Fruit fly (Drosophila melanogaster) whole organism, embryonic: ENCODE data around the gene sr.

ENCODE experiments used
- Abd-B ChIP-seq: fragments of 200-800 bp; sonication (Bioruptor generic); optimal IDR thresholded peaks from 2 replicates; lab custom pipeline; 2018; ENCODE audit warnings: missing biosample characterization, mild to moderate bottlenecking, missing genetic modification characterization, moderate library complexity
- Blimp-1 ChIP-seq: fragments of 200-800 bp; sonication (Bioruptor generic); optimal IDR thresholded peaks from 3 replicates; lab custom pipeline; 2018; ENCODE audit warnings: missing biosample characterization, missing genetic modification characterization, mild to moderate bottlenecking, moderate library complexity, missing genetic modification reagents
- CG12104 ChIP-seq: fragments of 200-800 bp; sonication (Bioruptor generic); optimal IDR thresholded peaks from 3 replicates; lab custom pipeline; 2016; ENCODE audit warnings: missing biosample characterization, missing genetic modification characterization
- CG12155 ChIP-seq: fragments of 200-800 bp; sonication (Bioruptor generic); optimal IDR thresholded peaks from 3 replicates; lab custom pipeline; 2016; ENCODE audit warnings: missing biosample characterization, missing genetic modification characterization
- CG12236 ChIP-seq: fragments of 200-800 bp; sonication (Bioruptor generic); optimal IDR thresholded peaks from 2 replicates; lab custom pipeline; 2016; ENCODE audit warnings: missing biosample characterization, missing genetic modification characterization
- CG1233 ChIP-seq: fragments of 200-800 bp; sonication (Bioruptor generic); optimal IDR thresholded peaks from 4 replicates; lab custom pipeline; 2018; ENCODE audit warnings: missing biosample characterization, mild to moderate bottlenecking, missing genetic modification characterization
- CG12744 ChIP-seq: fragments of 200-800 bp; sonication (Bioruptor generic); optimal IDR thresholded peaks from 2 replicates; lab custom pipeline; 2016; ENCODE audit warnings: missing biosample characterization, missing genetic modification characterization
- CG13424 ChIP-seq: fragments of 200-800 bp; sonication (Bioruptor generic); optimal IDR thresholded peaks from 2 replicates; lab custom pipeline; 2019; ENCODE audit warnings: missing biosample characterization, mild to moderate bottlenecking, missing genetic modification characterization, moderate library complexity
- CG15011 ChIP-seq: fragments of 200-800 bp; sonication (Bioruptor generic); optimal IDR thresholded peaks from 3 replicates; lab custom pipeline; 2018; ENCODE audit warnings: missing biosample characterization, mild to moderate bottlenecking, missing genetic modification characterization
- CG15514 ChIP-seq: fragments of 200-800 bp; sonication (Bioruptor generic); optimal IDR thresholded peaks from 3 replicates; lab custom pipeline; 2017; ENCODE audit warnings: missing biosample characterization, missing genetic modification characterization, mild to moderate bottlenecking, moderate library complexity, missing genetic modification reagents
- CG16813 ChIP-seq: fragments of 200-800 bp; sonication (Bioruptor generic); IDR thresholded peaks from 3 replicates; pipeline ENCODE4 v1.3.6; 2022; ENCODE audit warnings: missing biosample characterization, missing genetic modification characterization; ENCODE audit not compliant: partially characterized antibody
- CG17612 ChIP-seq: fragments of 200-800 bp; sonication (Bioruptor generic); IDR thresholded peaks from 2 replicates; pipeline ENCODE4 v1.3.6; 2022; ENCODE audit warnings: missing biosample characterization, missing genetic modification characterization
- CG17802 ChIP-seq: fragments of 200-800 bp; sonication (Bioruptor generic); optimal IDR thresholded peaks from 2 replicates; lab custom pipeline; 2018; ENCODE audit warnings: missing biosample characterization, mild to moderate bottlenecking, missing genetic modification characterization, moderate library complexity
- CG3281 ChIP-seq: fragments of 200-800 bp; sonication (Bioruptor generic); optimal IDR thresholded peaks from 3 replicates; lab custom pipeline; 2017; ENCODE audit warnings: missing biosample characterization, mild to moderate bottlenecking, missing genetic modification characterization
- CG34224 ChIP-seq: fragments of 200-800 bp; sonication (Bioruptor generic); IDR thresholded peaks from 3 replicates; pipeline ENCODE4 v1.3.6; 2022; ENCODE audit warnings: missing biosample characterization, missing genetic modification characterization; ENCODE audit not compliant: partially characterized antibody
- CG43689 ChIP-seq: fragments of 200-800 bp; sonication (Bioruptor generic); IDR thresholded peaks from 2 replicates; pipeline ENCODE4 v1.3.6; 2022; ENCODE audit warnings: missing biosample characterization, missing genetic modification characterization
- CG4854 ChIP-seq: fragments of 200-800 bp; sonication (Bioruptor generic); optimal IDR thresholded peaks from 2 replicates; lab custom pipeline; 2016; ENCODE audit warnings: missing biosample characterization, missing genetic modification characterization, inconsistent platforms
- CG7839 ChIP-seq: fragments of 200-800 bp; sonication (Bioruptor generic); optimal IDR thresholded peaks from 3 replicates; lab custom pipeline; 2018; ENCODE audit warnings: missing biosample characterization, mild to moderate bottlenecking, missing genetic modification characterization, moderate library complexity
- Deaf1 ChIP-seq: fragments of 200-800 bp; optimal IDR thresholded peaks from 3 replicates; lab custom pipeline; 2019; ENCODE audit warnings: missing biosample characterization, mild to moderate bottlenecking, missing genetic modification characterization, moderate library complexity
- Doc3 ChIP-seq: fragments of 200-800 bp; sonication (Bioruptor generic); IDR thresholded peaks from 3 replicates; pipeline ENCODE4 v1.3.6; 2022; ENCODE audit warnings: missing biosample characterization, missing genetic modification characterization; ENCODE audit not compliant: partially characterized antibody
- Ets97D ChIP-seq: fragments of 200-800 bp; sonication (Bioruptor generic); optimal IDR thresholded peaks from 3 replicates; lab custom pipeline; 2016; ENCODE audit warnings: missing biosample characterization, missing genetic modification characterization
- Gsc ChIP-seq: fragments of 200-800 bp; sonication (Bioruptor generic); IDR thresholded peaks from 2 replicates; pipeline ENCODE4 v1.3.6; 2022; ENCODE audit warnings: missing biosample characterization, missing genetic modification characterization
- Gug ChIP-seq: fragments of 200-800 bp; sonication (Bioruptor generic); IDR thresholded peaks from 4 replicates; pipeline ENCODE4 v1.3.6; 2022; ENCODE audit warnings: missing biosample characterization, missing genetic modification characterization
- HLH3B ChIP-seq: fragments of 200-800 bp; sonication (Bioruptor generic); IDR thresholded peaks from 2 replicates; pipeline ENCODE4 v1.3.6; 2022; ENCODE audit warnings: missing biosample characterization, missing genetic modification characterization
- HLHmδ ChIP-seq: fragments of 200-800 bp; sonication (Bioruptor generic); optimal IDR thresholded peaks from 2 replicates; lab custom pipeline; 2018; ENCODE audit warnings: missing biosample characterization, mild to moderate bottlenecking, missing genetic modification characterization, moderate library complexity
- Lpt ChIP-seq: fragments of >200 bp; optimal IDR thresholded peaks from 2 replicates; lab custom pipeline; 2018; ENCODE audit warnings: missing biosample characterization, missing genetic modification characterization
- NFAT ChIP-seq: fragments of 200-800 bp; sonication (Bioruptor generic); IDR thresholded peaks from 2 replicates; pipeline ENCODE4 v1.3.6; 2022; ENCODE audit warnings: missing biosample characterization, missing genetic modification characterization
- Sry-β ChIP-seq: fragments of 200-800 bp; sonication (Bioruptor generic); optimal IDR thresholded peaks from 2 replicates; lab custom pipeline; 2018; ENCODE audit warnings: missing biosample characterization, mild to moderate bottlenecking, missing genetic modification characterization, moderate library complexity
- Sry-δ ChIP-seq: fragments of 200-800 bp; sonication (Bioruptor generic); optimal IDR thresholded peaks from 2 replicates; lab custom pipeline; 2016; ENCODE audit warnings: missing biosample characterization, missing genetic modification characterization
- cad ChIP-seq: fragments of >200 bp; optimal IDR thresholded peaks from 2 replicates; lab custom pipeline; 2017; ENCODE audit warnings: missing biosample characterization, missing genetic modification characterization
- chif ChIP-seq, 2 experiments: fragments of 200-800 bp; sonication (Bioruptor generic); optimal IDR thresholded peaks; 3 replicates each; lab custom pipeline; 2016; ENCODE audit warnings: missing biosample characterization in 2 of 2, missing genetic modification characterization in 2 of 2
- dmrt11E ChIP-seq: fragments of 200-800 bp; sonication (Bioruptor generic); optimal IDR thresholded peaks from 3 replicates; lab custom pipeline; 2018; ENCODE audit warnings: missing biosample characterization, mild to moderate bottlenecking, missing genetic modification characterization, moderate library complexity
- dpn ChIP-seq, 2 experiments: fragments of 200-800 bp; sonication (Bioruptor generic); optimal IDR thresholded peaks; 3 replicates each; lab custom pipeline; 2016; ENCODE audit warnings: missing biosample characterization in 2 of 2, missing genetic modification characterization in 2 of 2
- gce ChIP-seq: fragments of 200-800 bp; sonication (Bioruptor generic); IDR thresholded peaks from 3 replicates; pipeline ENCODE4 v1.3.6; 2022; ENCODE audit warnings: missing biosample characterization, missing genetic modification characterization
- gro ChIP-seq: fragments of 200-800 bp; sonication (Bioruptor generic); optimal IDR thresholded peaks from 2 replicates; lab custom pipeline; 2016; ENCODE audit warnings: missing biosample characterization, missing genetic modification characterization
- hkb ChIP-seq, 2 experiments: fragments of 200-800 bp in 1 of 2; fragments of >200 bp in 1 of 2; sonication (Bioruptor generic) in 1 of 2; IDR thresholded peaks in 1 of 2; optimal IDR thresholded peaks in 1 of 2; 2 replicates each; pipeline versions ENCODE4 v1.3.6 to Lab custom; 2017 to 2022; ENCODE audit warnings: missing biosample characterization in 1 of 2, missing genetic modification characterization in 1 of 2
- inv ChIP-seq: fragments of 200-800 bp; sonication (Bioruptor generic); IDR thresholded peaks from 2 replicates; pipeline ENCODE4 v1.3.6; 2022; ENCODE audit warnings: missing biosample characterization, missing genetic modification characterization; ENCODE audit not compliant: partially characterized antibody
- luna ChIP-seq: fragments of 200-800 bp; sonication (Bioruptor generic); optimal IDR thresholded peaks from 2 replicates; lab custom pipeline; 2016; ENCODE audit warnings: missing biosample characterization, missing genetic modification characterization
- pan ChIP-seq, 4 experiments: fragments of >200 bp in 3 of 4; fragments of 200-800 bp in 1 of 4; sonication (Bioruptor generic) in 1 of 4; optimal IDR thresholded peaks in 3 of 4; IDR thresholded peaks in 1 of 4; 2 replicates each; pipeline versions ENCODE4 v1.3.6 to Lab custom; 2017 to 2022; ENCODE audit warnings: missing biosample characterization in 2 of 4, missing genetic modification characterization in 2 of 4, mixed read lengths in 1 of 4
- pb ChIP-seq: fragments of 200-800 bp; sonication (Bioruptor generic); optimal IDR thresholded peaks from 3 replicates; lab custom pipeline; 2016; ENCODE audit warnings: missing biosample characterization, missing genetic modification characterization
- phol ChIP-seq: fragments of 200-800 bp; sonication (Bioruptor generic); optimal IDR thresholded peaks from 3 replicates; lab custom pipeline; 2018; ENCODE audit warnings: missing biosample characterization, mild to moderate bottlenecking, missing genetic modification characterization, moderate library complexity
- seq ChIP-seq: fragments of 200-800 bp; sonication (Bioruptor generic); IDR thresholded peaks from 2 replicates; pipeline ENCODE4 v1.3.6; 2022; ENCODE audit warnings: missing biosample characterization, missing genetic modification characterization
- slbo ChIP-seq: fragments of 200-800 bp; sonication (Bioruptor generic); IDR thresholded peaks from 2 replicates; pipeline ENCODE4 v1.3.6; 2022; ENCODE audit warnings: missing biosample characterization, missing genetic modification characterization
- sqz ChIP-seq: fragments of 200-800 bp; sonication (Bioruptor generic); optimal IDR thresholded peaks from 3 replicates; lab custom pipeline; 2018; ENCODE audit warnings: missing biosample characterization, mild to moderate bottlenecking, missing genetic modification characterization
- tll ChIP-seq, 2 experiments: fragments of 200-800 bp in 1 of 2; fragments of >200 bp in 1 of 2; sonication (Bioruptor generic) in 1 of 2; optimal IDR thresholded peaks; 2 replicates each; lab custom pipeline; 2017 to 2019; ENCODE audit warnings: missing biosample characterization in 2 of 2, missing genetic modification characterization in 2 of 2, mild to moderate bottlenecking in 1 of 2, moderate library complexity in 1 of 2
- ttk ChIP-seq: fragments of 200-800 bp; sonication (Bioruptor generic); IDR thresholded peaks from 2 replicates; pipeline ENCODE4 v2.1.2; 2022; ENCODE audit warnings: missing biosample characterization, missing genetic modification characterization
- vfl ChIP-seq: fragments of 200-800 bp; sonication (Bioruptor generic); optimal IDR thresholded peaks from 2 replicates; lab custom pipeline; 2016; ENCODE audit warnings: missing biosample characterization, missing genetic modification characterization
- zfh1 ChIP-seq: fragments of 200-800 bp; sonication (Bioruptor generic); IDR thresholded peaks from 3 replicates; pipeline ENCODE4 v1.3.6; 2022; ENCODE audit warnings: missing biosample characterization, missing genetic modification characterization

The sr gene

DNA sequence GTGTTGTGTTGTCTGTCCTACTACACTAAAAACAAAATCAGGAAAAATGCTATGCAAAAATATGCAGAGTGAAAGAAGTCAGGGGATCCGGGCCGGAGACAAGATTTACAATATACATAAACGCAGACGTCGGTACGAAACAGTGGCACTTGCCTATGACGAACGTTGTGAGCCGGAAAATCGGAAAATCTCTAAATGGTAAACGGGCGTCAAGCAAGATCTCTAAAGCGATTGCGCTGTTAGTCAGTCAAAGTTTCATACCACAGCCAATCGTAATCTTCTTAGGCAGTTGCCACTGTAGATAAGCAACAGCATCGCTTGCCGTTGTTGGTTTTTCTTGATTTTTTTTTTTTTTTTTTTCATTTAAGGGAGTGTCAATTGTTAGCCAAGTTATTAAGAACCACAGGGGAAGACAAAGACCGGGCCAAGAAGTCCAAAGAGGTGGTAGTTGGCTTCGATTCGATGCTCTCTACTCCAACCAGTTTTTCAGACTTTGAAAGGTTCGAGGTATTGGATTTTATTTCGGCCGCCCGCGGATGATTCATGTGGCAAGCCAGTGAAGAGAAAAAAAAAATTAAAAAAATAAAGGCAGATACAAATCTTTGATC, 34.5 kb downstream of the sr start (continued):
- peak; percentile 41 for TF ChIP-seq Sry-δ
- TF ChIP-seq Blimp-1 (GFP tag; lab: Kevin White, UChicago) = peak; percentile 70
- TF ChIP-seq vfl (GFP tag; lab: Kevin White, UChicago) = no peak
- TF ChIP-seq CG43689 (GFP tag; lab: Robert Waterston, UW) = peak; percentile 68
- peak; percentile 69 for TF ChIP-seq CG12155 (GFP tag; lab: Kevin White, UChicago)
- peak; percentile 91 for TF ChIP-seq gce (GFP tag; lab: Robert Waterston, UW)
- TF ChIP-seq CG1233 = peak; percentile 68
- peak; percentile 75 for TF ChIP-seq sqz (GFP tag; lab: Kevin White, UChicago)
- TF ChIP-seq Gug (GFP tag; lab: Robert Waterston, UW) = peak; percentile 97
- TF ChIP-seq Deaf1 (tag; lab: Kevin White, UChicago) = no peak
- TF ChIP-seq CG12744 (GFP tag; lab: Kevin White, UChicago) = peak; percentile 69
- peak; percentile 81 to 85 for TF ChIP-seq dpn (GFP tag; optimal IDR thresholded peaks at IDR 0.05; lab: Kevin White, UChicago)
- peak; percentile 41 for TF ChIP-seq CG12236 (GFP tag; lab: Kevin White, UChicago)
- TF ChIP-seq CG12104 (GFP tag; lab: Kevin White, UChicago) = peak; percentile 29
- no peak for TF ChIP-seq CG3281
- peak; percentile 78 for TF ChIP-seq seq (GFP tag; lab: Robert Waterston, UW)
- TF ChIP-seq CG15011 (GFP tag; lab: Kevin White, UChicago) = peak; percentile 20
- TF ChIP-seq hkb (optimal IDR thresholded peaks at IDR 0.05; lab: Kevin White, UChicago) = no peak
- TF ChIP-seq hkb (GFP tag; IDR thresholded peaks at IDR 0.05; lab: Robert Waterston, UW) = peak; percentile 86
- no peak for TF ChIP-seq CG16813 (GFP tag; lab: Robert Waterston, UW)
- peak; percentile 73 for TF ChIP-seq Abd-B
- no peak for TF ChIP-seq pan (optimal IDR thresholded peaks at IDR 0.05; lab: Kevin White, UChicago)
- peak in 1 of 2 experiments; percentile 95 for TF ChIP-seq pan (GFP tag; optimal IDR thresholded peaks at IDR 0.05 in 1 of 2, IDR thresholded peaks at IDR 0.05 in 1 of 2)
- peak; percentile 73; the same call in 1 of the 2 replicates for TF ChIP-seq CG17612 (GFP tag; lab: Robert Waterston, UW)
- TF ChIP-seq zfh1 = peak; percentile 96
- peak; percentile 75 to 83 for TF ChIP-seq chif (GFP tag; optimal IDR thresholded peaks at IDR 0.05; lab: Kevin White, UChicago)
- peak; percentile 17 for TF ChIP-seq CG4854 (GFP tag; lab: Kevin White, UChicago)
- TF ChIP-seq Ets97D = peak; percentile 71
- TF ChIP-seq pb (GFP tag; lab: Kevin White, UChicago) = peak; percentile 74
- peak; percentile 67 for TF ChIP-seq CG13424
- peak; percentile 91 for TF ChIP-seq slbo (GFP tag; lab: Robert Waterston, UW)
- no peak for TF ChIP-seq inv
- no peak for TF ChIP-seq Doc3 (GFP tag; lab: Robert Waterston, UW)
- no peak for TF ChIP-seq CG34224 (GFP tag; lab: Robert Waterston, UW)
- no peak for TF ChIP-seq HLHmδ (GFP tag; lab: Kevin White, UChicago)
- TF ChIP-seq HLH3B (GFP tag; lab: Robert Waterston, UW) = peak; percentile 86
- peak; percentile 88; the same call in 1 of the 2 replicates for TF ChIP-seq Gsc (GFP tag; lab: Robert Waterston, UW)
- no peak for TF ChIP-seq luna (GFP tag; lab: Kevin White, UChicago)
- TF ChIP-seq NFAT (GFP tag; lab: Robert Waterston, UW) = peak; percentile 92
- TF ChIP-seq CG17802 (tag; lab: Kevin White, UChicago) = peak; percentile 29
- no peak for TF ChIP-seq Lpt (GFP tag; lab: Kevin White, UChicago)
- TF ChIP-seq dmrt11E (tag; lab: Kevin White, UChicago) = peak; percentile 74
- TF ChIP-seq gro (GFP tag; lab: Kevin White, UChicago) = peak; percentile 64
- TF ChIP-seq CG15514 (GFP tag; lab: Kevin White, UChicago) = peak; percentile 35
- no peak for TF ChIP-seq Sry-β (GFP tag; lab: Kevin White, UChicago)
- no peak for TF ChIP-seq cad (GFP tag; lab: Kevin White, UChicago)
- peak; percentile 77 for TF ChIP-seq phol (tag; lab: Kevin White, UChicago)
- no peak for TF ChIP-seq tll (GFP tag; optimal IDR thresholded peaks at IDR 0.05; lab: Kevin White, UChicago)
- peak; percentile 90 for TF ChIP-seq CG7839 (tag; lab: Kevin White, UChicago)
- TF ChIP-seq ttk = peak; percentile 95
